Worm (Caenorhabditis elegans): ENCODE measurements around the gene dlc-4.

The dlc-4 gene

ce11 chrIV:16400412-16401381 lies 42.4 kb upstream of the dlc-4 start (continued):
- TF ChIP-seq ceh-79 (tag; optimal IDR thresholded peaks at IDR 0.05) (peak; percentile 43), hlh-26 (GFP tag; conservative IDR thresholded peaks at IDR 0.05) (no peak), egl-44 (GFP tag; IDR thresholded peaks at IDR 0.05) (0 out of 2 replicates have a peak, but pooled peaks have one; percentile 17), mcd-1 (GFP tag; IDR thresholded peaks at IDR 0.05) (peak; percentile 44; the same call in 1 of the 2 replicates), ceh-27 (GFP tag; optimal IDR thresholded peaks at IDR 0.05) (peak; percentile 28), xnd-1 (tag; optimal IDR thresholded peaks at IDR 0.05) (no peak), lin-35 (GFP tag; optimal IDR thresholded peaks at IDR 0.05) (no peak), F10E7.11 (tag; optimal IDR thresholded peaks at IDR 0.05) (no peak), him-1 (tag; optimal IDR thresholded peaks at IDR 0.05) (peak; percentile 44), egrh-3 (GFP tag; IDR thresholded peaks at IDR 0.05) (peak; percentile 39; the same call in 1 of the 2 replicates), attf-5 (GFP tag; optimal IDR thresholded peaks at IDR 0.05) (peak; percentile 46), dpff-1 (tag; optimal IDR thresholded peaks at IDR 0.05) (peak; percentile 23), hmg-1.2 (GFP tag; IDR thresholded peaks at IDR 0.05) (peak; percentile 75), F33H1.4 (GFP tag; IDR thresholded peaks at IDR 0.05) (0 out of 2 replicates have a peak, but pooled peaks have one; percentile 9), die-1 (tag; optimal IDR thresholded peaks at IDR 0.05) (peak; percentile 92), tbx-9 (tag; optimal IDR thresholded peaks at IDR 0.05; ENCODE audit: borderline replicate concordance) (peak; percentile 52), ekl-4 (GFP tag; IDR thresholded peaks at IDR 0.05) (0 out of 2 replicates have a peak, but pooled peaks have one; percentile 38)

- TF ChIP-seq zim-3 (tag; optimal IDR thresholded peaks at IDR 0.05) (no peak), nfyb-1 (GFP tag; IDR thresholded peaks at IDR 0.05) (no peak), C06A6.2 (GFP tag; conservative IDR thresholded peaks at IDR 0.05) (no peak), hrde-1 (tag; optimal IDR thresholded peaks at IDR 0.05; ENCODE audit: borderline replicate concordance) (no peak), madf-6 (GFP tag; IDR thresholded peaks at IDR 0.05) (no peak), ekl-4 (GFP tag; IDR thresholded peaks at IDR 0.05) (no peak), ztf-6 (GFP tag; IDR thresholded peaks at IDR 0.05) (no peak), C17E4.6 (GFP tag; IDR thresholded peaks at IDR 0.05) (no peak), lsl-1 (GFP tag; optimal IDR thresholded peaks at IDR 0.05) (peak; percentile 64), die-1 (tag; optimal IDR thresholded peaks at IDR 0.05) (no peak), aptf-2 (GFP tag; conservative IDR thresholded peaks at IDR 0.05) (no peak), ceh-27 (GFP tag; optimal IDR thresholded peaks at IDR 0.05) (no peak), egl-44 (GFP tag; IDR thresholded peaks at IDR 0.05) (no peak), attf-3 (GFP tag; conservative IDR thresholded peaks at IDR 0.05) (no peak), T26A5.8 (tag; optimal IDR thresholded peaks at IDR 0.05) (no peak), ceh-100 (GFP tag; IDR thresholded peaks at IDR 0.05) (no peak), sdz-38 (tag; optimal IDR thresholded peaks at IDR 0.05) (no peak), aptf-3 (GFP tag; IDR thresholded peaks at IDR 0.05) (no peak), fkh-3 (tag; optimal IDR thresholded peaks at IDR 0.05) (no peak), snpc-4 (GFP tag; optimal IDR thresholded peaks at IDR 0.05) (no peak), snpc-4 (tag; optimal IDR thresholded peaks at IDR 0.05) (peak in 2 of 4 experiments; percentile 4 to 47), hmg-20 (GFP tag; IDR thresholded peaks at IDR 0.05) (no peak), ceh-79 (tag; optimal IDR thresholded peaks at IDR 0.05) (no peak), lin-26 (GFP tag; IDR thresholded peaks at IDR 0.05) (no peak), lin-40 (tag; optimal IDR thresholded peaks at IDR 0.05) (no peak), lin-54 (GFP tag; optimal IDR thresholded peaks at IDR 0.05) (peak; percentile 8), F33H1.4 (GFP tag; IDR thresholded peaks at IDR 0.05) (no peak), K11D2.4 (GFP tag; IDR thresholded peaks at IDR 0.05) (no peak), attf-6 (GFP tag; IDR thresholded peaks at IDR 0.05) (0 out of 2 replicates have a peak, but pooled peaks have one; percentile 41), efl-1 (GFP tag; optimal IDR thresholded peaks at IDR 0.05) (peak; percentile 77), atf-7 (tag; optimal IDR thresholded peaks at IDR 0.05) (no peak), mxl-1 (tag; optimal IDR thresholded peaks at IDR 0.05) (no peak), hlh-26 (GFP tag; conservative IDR thresholded peaks at IDR 0.05) (no peak), nhr-80 (tag; optimal IDR thresholded peaks at IDR 0.05) (no peak), B0336.3 (GFP tag; IDR thresholded peaks at IDR 0.05) (no peak)
Observed at ce11 chrIV:16401428-16401827, 41.6 kb upstream of the dlc-4 start.

All from whole organism, young adult.